Fruit fly (Drosophila melanogaster): ENCODE measurements around the gene CG4022.

CG4022 gene

dm6 chr3L:9357830-9358712 is 52.6 kb downstream of the CG4022 start:
- TF ChIP-seq CG14655 (GFP tag; optimal IDR thresholded peaks at IDR 0.05) (peak; percentile 71), Snoo (tag; optimal IDR thresholded peaks at IDR 0.05) (no peak), CG4496 (GFP tag; IDR thresholded peaks at IDR 0.05) (peak; percentile 65), CG9948 (tag; optimal IDR thresholded peaks at IDR 0.05) (peak; percentile 11), gl (tag; optimal IDR thresholded peaks at IDR 0.05) (peak; percentile 75), Ets98B (GFP tag; IDR thresholded peaks at IDR 0.05) (peak; percentile 53), CG12605 (GFP tag; IDR thresholded peaks at IDR 0.05) (peak; percentile 72), Pif1A (GFP tag; optimal IDR thresholded peaks at IDR 0.05) (peak; percentile 18), CG10348 (GFP tag; IDR thresholded peaks at IDR 0.05) (no peak), rn (GFP tag; IDR thresholded peaks at IDR 0.05) (no peak), CG32121 (GFP tag; IDR thresholded peaks at IDR 0.05) (peak; percentile 51; the same call in 1 of the 2 replicates), CG8159 (tag; optimal IDR thresholded peaks at IDR 0.05) (peak; percentile 31), CG34367 (tag; optimal IDR thresholded peaks at IDR 0.05) (peak; percentile 21), Pif1B (GFP tag; optimal IDR thresholded peaks at IDR 0.05) (peak; percentile 51), CG8301 (tag; optimal IDR thresholded peaks at IDR 0.05) (peak; percentile 30), D1 (tag; optimal IDR thresholded peaks at IDR 0.05) (no peak), CG17806 (tag; optimal IDR thresholded peaks at IDR 0.05) (peak; percentile 31), EcR (GFP tag; optimal IDR thresholded peaks at IDR 0.05) (no peak), CG15710 (tag; optimal IDR thresholded peaks at IDR 0.05) (peak; percentile 52)
